Worm (Caenorhabditis elegans) whole organism, dauer: ENCODE results near the gene Y68A4A.10.

Experiments used
- unc-62 ChIP-seq: sonication (generic microtip); optimal IDR thresholded peaks from 2 replicates; lab custom pipeline; 2017; ENCODE audit warnings: missing biosample characterization, missing genetic modification reagents, missing genetic modification characterization

Y68A4A.10 gene

DNA sequence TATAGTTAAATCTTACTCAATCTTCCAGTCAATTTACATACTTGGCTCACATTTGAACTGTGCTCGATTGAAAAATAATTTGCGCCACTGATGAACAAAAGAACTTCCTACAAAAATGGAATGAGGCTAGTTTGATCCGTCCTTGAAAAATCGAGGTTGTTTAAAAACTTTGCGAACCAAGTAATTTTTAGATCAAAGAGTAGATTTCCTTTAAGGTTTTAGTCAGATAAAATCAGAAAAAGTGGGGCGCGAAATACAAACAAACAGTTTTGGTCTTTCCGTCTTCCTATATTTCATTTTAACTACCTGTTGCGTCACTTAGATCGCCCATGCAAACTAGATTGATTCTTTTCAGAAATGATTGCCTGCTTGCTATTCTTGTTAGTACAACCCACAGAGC is at the start of gene Y68A4A.10:
Gene Y68A4A.10, plus strand, starts transcription at position 301 of the 400 bp plus-strand sequence.
- TF ChIP-seq unc-62 (GFP tag; lab: Kevin White, UChicago) = no peak

DNA sequence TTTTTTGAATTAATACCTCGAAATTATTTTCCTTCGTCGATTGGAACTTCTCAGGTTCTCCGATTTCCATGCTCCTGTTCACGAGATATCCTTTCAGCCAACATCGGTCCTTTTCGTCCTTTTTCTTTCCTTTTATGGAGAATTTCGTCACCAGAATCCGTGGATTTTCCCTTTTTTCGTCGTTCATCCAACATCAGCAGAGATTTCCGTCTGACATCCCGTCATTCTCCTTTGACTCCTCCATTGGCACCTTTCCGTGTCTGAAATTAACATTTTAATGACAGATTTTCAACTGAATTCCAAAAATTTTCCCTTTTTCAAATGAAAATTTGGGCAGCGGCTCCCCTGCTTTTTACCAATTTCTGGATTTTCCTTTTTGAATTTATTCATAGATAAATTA is 47.0 kb upstream of the Y68A4A.10 start:
- no peak for TF ChIP-seq unc-62 (GFP tag; lab: Kevin White, UChicago)

DNA sequence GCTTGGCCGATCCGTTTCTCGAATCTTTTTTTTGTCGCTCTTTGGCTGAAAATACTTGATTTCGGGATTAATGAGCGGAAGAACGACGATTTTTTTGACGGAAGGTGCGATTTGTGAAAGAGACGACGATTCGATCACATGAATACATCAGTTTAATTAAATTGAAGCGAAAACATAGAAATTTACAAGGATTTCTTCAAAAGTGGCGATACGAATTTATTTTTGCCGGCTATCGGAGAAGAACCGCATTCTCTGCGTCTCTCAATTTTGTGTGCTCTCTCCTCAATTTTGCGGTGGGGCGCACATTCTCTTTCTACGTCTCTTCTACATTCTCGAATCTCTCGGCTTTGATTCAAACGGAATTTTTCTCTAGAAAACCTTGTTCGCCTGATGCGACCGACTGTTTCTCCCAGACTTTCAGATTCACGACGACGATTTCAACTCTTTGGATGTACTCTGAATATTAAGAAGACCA is 46.5 kb upstream of the Y68A4A.10 start, which contains the start of gene F40D4.17:
Gene F40D4.17, minus strand, starts transcription at position 51 of the 475 bp plus-strand sequence.
- TF ChIP-seq unc-62 (GFP tag; lab: Kevin White, UChicago) = no peak

DNA sequence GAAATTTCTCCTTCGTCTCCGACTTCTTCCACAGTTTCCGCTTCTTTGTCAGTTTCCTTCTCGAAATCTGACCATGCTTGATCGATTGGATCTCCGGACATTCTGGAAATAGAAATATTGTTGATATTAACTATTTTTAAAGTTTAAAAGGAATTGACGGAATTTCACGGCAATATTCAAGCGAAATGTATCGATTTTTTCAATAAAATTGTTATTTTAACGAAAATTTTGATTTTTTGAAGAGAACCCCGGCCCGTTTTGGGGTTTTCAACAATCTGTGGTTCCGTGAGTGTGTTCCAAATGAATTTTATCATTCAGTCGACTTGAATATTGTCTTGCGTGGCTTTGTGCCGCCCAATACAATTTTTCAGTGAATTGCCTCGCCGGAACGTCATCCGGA is 44.8 kb upstream of the Y68A4A.10 start, which contains the start of gene F40D4.13:
Gene F40D4.13, minus strand, starts transcription at position 101 of the 400 bp plus-strand sequence.
- no peak for TF ChIP-seq unc-62 (GFP tag; lab: Kevin White, UChicago)

DNA sequence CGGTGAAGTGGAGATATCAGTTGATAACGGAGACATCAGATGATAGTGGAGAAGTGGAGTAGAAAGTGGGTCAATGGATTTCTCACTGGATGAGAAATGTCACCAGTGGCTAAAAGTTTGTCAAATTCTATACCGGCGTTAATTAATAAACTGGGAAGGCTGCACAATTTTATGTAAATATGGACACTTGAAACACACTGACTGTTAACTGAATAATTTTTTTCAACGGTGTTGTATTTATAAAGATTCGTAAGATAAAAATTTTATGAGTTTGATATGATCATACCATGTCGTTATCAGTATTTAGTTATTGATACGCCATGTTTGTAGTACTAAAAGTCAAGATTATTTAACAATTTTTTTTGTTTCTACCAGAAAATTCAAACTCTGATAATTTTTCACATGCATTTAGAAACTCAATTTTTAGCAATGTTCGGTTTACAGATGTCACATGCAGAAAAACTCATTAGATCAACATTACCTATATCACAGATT is 42.5 kb upstream of the Y68A4A.10 start, which contains the start of gene F40D4.12:
Gene F40D4.12, plus strand, starts transcription at position 445 of the 495 bp plus-strand sequence.
- no peak for TF ChIP-seq unc-62 (GFP tag; lab: Kevin White, UChicago)

DNA sequence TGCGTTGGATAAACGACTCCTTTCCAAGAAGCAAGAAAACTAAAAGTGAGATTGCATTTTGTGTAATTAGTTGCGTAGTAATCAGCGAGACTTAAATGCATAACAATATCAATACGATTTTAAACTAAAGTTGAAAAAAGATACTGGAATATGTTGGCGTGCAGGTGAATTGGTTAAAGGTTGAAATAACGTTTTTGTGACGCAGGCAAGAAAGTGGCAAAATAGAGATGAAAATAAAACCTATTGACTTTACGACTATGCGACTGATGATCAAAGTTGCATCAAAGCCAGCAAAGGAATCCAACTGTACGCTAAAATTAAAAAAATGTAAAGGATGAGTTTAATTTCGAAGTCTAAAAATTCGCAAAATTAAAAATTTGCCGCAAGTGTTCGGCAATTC is 36.5 kb upstream of the Y68A4A.10 start, which contains the start of gene srh-102:
Gene srh-102, minus strand, starts transcription at position 101 of the 400 bp plus-strand sequence.
- no peak for TF ChIP-seq unc-62 (GFP tag; lab: Kevin White, UChicago)

DNA sequence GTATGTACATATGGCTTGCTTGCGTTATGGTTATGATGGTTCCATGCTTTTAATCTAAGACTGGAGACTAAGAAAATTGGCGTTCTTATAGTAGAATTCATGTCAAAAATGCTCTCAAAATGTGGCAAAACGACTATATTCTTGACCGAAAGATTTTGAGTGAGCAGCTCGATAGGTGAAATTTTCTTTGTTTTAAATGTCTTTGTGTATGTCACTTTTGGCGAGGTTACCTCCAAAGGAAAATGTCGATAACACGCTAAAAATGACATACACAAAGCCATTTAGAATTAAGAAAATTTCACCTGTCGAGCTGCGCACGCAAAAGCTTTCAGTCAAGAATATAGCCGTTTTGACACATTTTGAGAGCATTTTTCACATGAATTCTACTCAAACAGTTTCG is 34.5 kb upstream of the Y68A4A.10 start, which contains the start of gene srz-66:
Gene srz-66, minus strand, starts transcription at position 101 of the 400 bp plus-strand sequence.
- no peak for TF ChIP-seq unc-62 (GFP tag; lab: Kevin White, UChicago)

DNA sequence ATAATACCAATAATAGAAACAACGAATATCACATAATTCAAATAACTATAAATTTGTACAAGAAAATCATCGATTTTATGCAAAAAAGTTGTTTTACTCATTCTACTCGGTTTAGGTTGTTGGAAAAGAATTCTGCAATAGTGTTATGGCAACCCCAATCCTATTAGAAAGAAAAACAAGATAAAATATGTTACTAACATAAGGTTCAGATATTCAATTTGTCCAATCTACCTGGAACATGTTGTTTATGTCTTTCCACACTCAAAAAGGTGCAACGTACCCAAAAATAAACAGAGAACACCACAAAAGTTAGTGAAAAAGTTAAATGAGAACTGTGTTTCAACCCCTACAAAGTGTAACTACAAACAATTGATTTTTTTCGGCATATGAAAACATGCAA is 31.1 kb upstream of the Y68A4A.10 start, which contains the start of gene srw-51:
Gene srw-51, minus strand, starts transcription at position 101 of the 400 bp plus-strand sequence.
- TF ChIP-seq unc-62 (GFP tag; lab: Kevin White, UChicago) = no peak

DNA sequence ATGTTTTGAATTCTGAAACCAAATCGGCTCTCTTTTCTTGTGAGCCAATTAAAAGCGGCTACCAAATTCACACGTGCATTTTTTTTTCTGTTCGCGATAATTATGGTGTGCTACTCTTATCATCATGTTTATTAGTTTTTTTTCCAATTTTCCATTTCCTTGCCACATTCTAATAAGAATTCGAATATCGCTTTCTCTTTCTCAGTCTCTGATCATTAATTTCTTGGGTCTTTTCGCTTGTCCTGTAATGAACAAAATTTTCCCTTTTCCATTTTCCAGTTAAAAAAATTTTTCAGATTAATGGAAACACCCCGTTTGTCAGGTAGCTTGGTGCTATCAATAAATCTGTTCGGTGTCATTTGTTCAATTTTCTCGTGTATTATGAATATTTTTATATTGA is 30.4 kb upstream of the Y68A4A.10 start, which contains the start of gene srbc-26:
Gene srbc-26, plus strand, starts transcription at position 301 of the 400 bp plus-strand sequence.
- no peak for TF ChIP-seq unc-62 (GFP tag; lab: Kevin White, UChicago)

DNA sequence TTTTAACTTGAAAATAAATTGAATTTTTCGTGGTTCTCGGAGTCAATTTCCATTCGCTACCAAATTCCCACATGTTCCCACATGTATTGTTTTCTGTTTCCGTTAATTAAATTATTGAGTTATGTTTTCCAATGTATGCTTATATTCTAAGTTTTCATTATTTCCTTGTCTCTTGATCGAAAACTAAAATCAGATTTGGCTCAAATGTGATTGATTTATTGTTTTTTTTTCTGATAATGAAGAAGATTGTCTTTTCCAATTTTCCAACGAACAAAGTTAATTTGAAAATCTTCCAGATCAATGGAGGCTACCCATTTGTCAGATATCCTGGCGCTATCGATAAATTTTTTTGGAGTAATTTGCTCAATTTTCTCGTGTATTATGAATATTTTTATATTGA is 28.2 kb upstream of the Y68A4A.10 start, which contains the start of gene srbc-25:
Gene srbc-25, plus strand, starts transcription at position 301 of the 400 bp plus-strand sequence.
- TF ChIP-seq unc-62 (GFP tag; lab: Kevin White, UChicago) = no peak

DNA sequence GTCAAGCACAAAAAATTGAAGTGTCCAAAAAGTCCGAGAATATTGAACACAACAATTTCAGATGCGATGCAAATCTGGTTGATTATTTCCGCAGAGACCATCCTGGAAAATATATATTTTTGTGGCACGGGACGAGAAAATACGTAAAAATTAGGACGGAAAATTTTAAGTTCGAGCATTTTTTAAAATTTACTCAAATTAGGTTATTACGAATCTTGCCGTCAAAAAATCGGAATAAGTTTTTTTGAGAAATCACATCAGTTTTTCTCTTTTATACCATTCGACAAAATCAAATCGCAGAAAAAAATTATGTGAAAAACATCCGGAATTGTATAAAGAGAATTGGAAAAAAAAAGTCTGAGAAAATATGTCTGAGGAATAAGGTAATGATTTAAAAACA is 24.0 kb upstream of the Y68A4A.10 start, which contains the start of gene srsx-1:
Gene srsx-1, minus strand, starts transcription at position 101 of the 400 bp plus-strand sequence.
- TF ChIP-seq unc-62 (GFP tag; lab: Kevin White, UChicago) = no peak

DNA sequence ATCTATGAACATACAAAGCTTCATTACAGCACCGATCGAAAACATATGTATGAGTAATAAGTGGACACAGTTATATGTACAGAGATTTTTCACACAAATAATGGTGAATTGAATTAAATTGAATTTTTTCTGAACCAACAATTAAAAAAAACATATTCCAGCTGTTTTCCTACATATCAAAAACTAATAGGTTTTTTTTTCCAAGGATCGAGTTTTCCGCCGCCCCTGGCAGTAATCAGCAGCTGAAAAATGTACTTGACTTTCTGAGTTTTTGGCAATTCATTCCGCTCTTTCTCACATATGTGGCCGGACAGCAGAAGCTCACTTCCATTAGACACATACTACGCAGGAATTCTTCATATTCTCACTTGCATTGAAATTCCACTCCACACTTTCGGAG is 23.5 kb upstream of the Y68A4A.10 start, which contains the start of gene srh-174:
Gene srh-174, plus strand, starts transcription at position 301 of the 400 bp plus-strand sequence.
- no peak for TF ChIP-seq unc-62 (GFP tag; lab: Kevin White, UChicago)

DNA sequence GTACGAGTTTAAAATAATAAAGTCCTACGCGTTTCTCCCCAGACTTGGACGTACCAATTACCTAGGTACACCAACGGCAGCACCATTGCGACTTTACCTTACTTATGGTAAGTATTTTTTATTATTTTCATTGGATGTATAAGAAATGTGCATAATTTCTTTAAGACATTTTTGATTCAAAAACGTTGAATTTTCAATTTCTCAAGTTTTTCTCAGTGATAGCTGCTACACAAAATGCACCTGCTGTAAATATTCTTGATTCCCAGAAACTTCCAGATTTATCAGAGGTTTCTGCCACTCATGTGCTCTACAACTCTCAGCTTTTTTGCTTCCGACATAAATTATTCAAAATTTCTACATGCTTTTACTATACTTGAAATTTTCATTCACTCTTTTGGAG is 19.9 kb upstream of the Y68A4A.10 start, which contains the start of gene srh-159:
Gene srh-159, plus strand, starts transcription at position 301 of the 400 bp plus-strand sequence.
- no peak for TF ChIP-seq unc-62 (GFP tag; lab: Kevin White, UChicago)

DNA sequence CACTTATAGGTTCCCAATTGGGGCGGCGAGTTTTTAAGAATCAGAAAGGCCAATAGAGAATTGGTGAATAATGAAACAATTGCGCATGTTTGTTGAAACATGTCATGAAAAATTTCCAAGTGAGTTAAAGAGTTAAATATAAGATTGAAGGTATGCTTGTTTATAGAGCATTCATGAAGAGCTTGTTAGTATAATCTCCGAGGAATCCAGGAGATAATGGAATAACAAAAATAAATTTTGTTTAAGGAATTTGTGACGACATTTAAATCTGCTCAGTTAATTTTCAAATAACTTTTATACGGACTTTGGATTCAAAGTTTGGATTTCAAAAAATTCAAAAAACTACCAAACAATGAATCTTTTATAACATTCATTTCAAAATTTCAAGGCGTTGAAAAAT is 11.5 kb upstream of the Y68A4A.10 start, which contains the start of gene str-199:
Gene str-199, minus strand, starts transcription at position 101 of the 400 bp plus-strand sequence.
- no peak for TF ChIP-seq unc-62 (GFP tag; lab: Kevin White, UChicago)

DNA sequence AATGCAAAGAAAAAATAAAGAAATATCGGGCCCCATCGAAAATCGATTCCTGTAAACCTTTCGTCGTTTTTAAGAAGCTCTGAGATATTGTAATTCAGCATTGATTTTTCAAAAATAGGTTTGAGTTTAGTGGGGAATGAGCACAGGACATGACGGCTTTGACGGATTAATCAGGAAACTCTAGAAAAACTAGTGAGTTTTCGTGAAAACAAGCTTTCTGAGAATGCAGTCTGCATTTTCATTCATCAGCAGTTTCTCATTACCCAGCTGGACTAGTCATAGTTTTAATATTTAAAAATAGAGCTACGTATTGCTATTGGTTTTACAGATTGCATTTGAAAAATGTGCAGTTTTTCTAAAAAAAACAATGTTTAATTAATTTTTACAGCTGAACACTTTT is 9.7 kb upstream of the Y68A4A.10 start, which contains the start of gene srz-47:
Gene srz-47, minus strand, starts transcription at position 101 of the 400 bp plus-strand sequence.
- TF ChIP-seq unc-62 (GFP tag; lab: Kevin White, UChicago) = no peak

DNA sequence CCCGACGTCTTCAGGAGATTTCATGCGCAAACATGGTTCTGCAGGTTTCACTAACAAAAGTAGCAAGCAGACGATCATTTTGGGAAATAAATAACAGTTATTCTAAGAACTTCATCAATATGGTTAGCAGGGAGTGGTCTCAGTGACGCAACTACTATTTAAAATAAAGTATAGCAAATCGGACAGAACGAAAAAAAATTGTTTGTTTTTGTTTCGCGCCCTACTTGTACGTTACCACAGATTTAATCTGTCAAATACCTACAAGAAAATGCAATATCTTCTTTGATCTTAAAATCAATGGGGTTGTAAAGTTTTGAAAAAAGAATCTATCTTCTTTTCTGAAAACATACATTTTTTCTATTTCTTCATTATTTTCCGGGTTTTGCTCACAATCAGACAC is 3.0 kb upstream of the Y68A4A.10 start, which contains the start of gene srz-96:
Gene srz-96, plus strand, starts transcription at position 301 of the 400 bp plus-strand sequence.
- no peak for TF ChIP-seq unc-62 (GFP tag; lab: Kevin White, UChicago)
